Worm (Caenorhabditis elegans) whole organism, L1 larva: ENCODE results near the gene C05E4.12.

Experiments used
- C04F5.9 ChIP-seq: sonication (generic microtip); optimal IDR thresholded peaks from 2 replicates; lab custom pipeline; 2016; ENCODE audit warnings: missing genetic modification characterization, missing compliant biosample characterization
- C34B4.2 ChIP-seq: sonication (generic microtip); optimal IDR thresholded peaks from 2 replicates; lab custom pipeline; 2017; ENCODE audit warnings: mild to moderate bottlenecking, missing genetic modification characterization, missing compliant biosample characterization
- F16B12.6 ChIP-seq: fragments of 150-350 bp; optimal IDR thresholded peaks from 2 replicates; lab custom pipeline; 2014; ENCODE audit warnings: missing biosample characterization, missing genetic modification characterization
- Y116A8C.19 ChIP-seq: sonication (generic microtip); optimal IDR thresholded peaks from 2 replicates; lab custom pipeline; 2016; ENCODE audit warnings: missing compliant biosample characterization, missing genetic modification characterization, borderline replicate concordance
- aha-1 ChIP-seq: fragments of 150-350 bp; optimal IDR thresholded peaks from 2 replicates; lab custom pipeline; 2014; ENCODE audit warnings: missing biosample characterization, missing genetic modification characterization
- ceh-63 ChIP-seq: fragments of 200-800 bp; sonication (Bioruptor generic); optimal IDR thresholded peaks from 2 replicates; lab custom pipeline; 2018; ENCODE audit warnings: mild to moderate bottlenecking, missing genetic modification characterization, missing compliant biosample characterization
- ceh-8 ChIP-seq: fragments of 200-800 bp; sonication (Bioruptor generic); optimal IDR thresholded peaks from 2 replicates; lab custom pipeline; 2018; ENCODE audit warnings: mild to moderate bottlenecking, missing genetic modification characterization, moderate library complexity, missing compliant biosample characterization
- ceh-88 ChIP-seq: fragments of 200-800 bp; sonication (Bioruptor generic); IDR thresholded peaks from 2 replicates; pipeline ENCODE4 v1.3.6; 2022; ENCODE audit warnings: missing genetic modification characterization, missing compliant biosample characterization
- ces-1 ChIP-seq: fragments of 150-350 bp; optimal IDR thresholded peaks from 2 replicates; lab custom pipeline; 2014; ENCODE audit warnings: missing biosample characterization, missing genetic modification reagents, missing genetic modification characterization
- dsc-1 ChIP-seq: sonication (generic microtip); optimal IDR thresholded peaks from 2 replicates; lab custom pipeline; 2016; ENCODE audit warnings: mild to moderate bottlenecking, missing genetic modification characterization, missing compliant biosample characterization
- efl-3 ChIP-seq: fragments of 200-800 bp; sonication (Bioruptor generic); optimal IDR thresholded peaks from 2 replicates; lab custom pipeline; 2018; ENCODE audit warnings: mild to moderate bottlenecking, missing genetic modification characterization, missing compliant biosample characterization
- egl-13 ChIP-seq: sonication (generic microtip); optimal IDR thresholded peaks from 2 replicates; lab custom pipeline; 2016; ENCODE audit warnings: missing genotype, missing genetic modification reagents, missing genetic modification characterization, missing compliant biosample characterization
- egl-27 ChIP-seq, 2 experiments: fragments of 150-350 bp in 1 of 2; sonication (generic microtip); optimal IDR thresholded peaks; 3 replicates each; lab custom pipeline; 2017 to 2018; ENCODE audit warnings: missing biosample characterization in 2 of 2, missing genetic modification characterization in 2 of 2, missing genetic modification reagents in 2 of 2
- elt-2 ChIP-seq: sonication (generic microtip); optimal IDR thresholded peaks from 2 replicates; lab custom pipeline; 2016; ENCODE audit warnings: missing genetic modification characterization, mild to moderate bottlenecking, inconsistent platforms, missing compliant biosample characterization, missing genetic modification reagents
- elt-3 ChIP-seq, 6 experiments: fragments of 150-350 bp in 1 of 6; sonication (generic microtip); optimal IDR thresholded peaks; 2 replicates each; lab custom pipeline; 2017 to 2018; ENCODE audit warnings: missing biosample characterization in 6 of 6, missing genetic modification characterization in 6 of 6, inconsistent platforms in 1 of 6
- fos-1 ChIP-seq: fragments of 150-350 bp; optimal IDR thresholded peaks from 2 replicates; lab custom pipeline; 2014; ENCODE audit warnings: missing biosample characterization, missing genetic modification characterization
- hlh-17 ChIP-seq: fragments of 200-800 bp; sonication (Bioruptor generic); optimal IDR thresholded peaks from 2 replicates; lab custom pipeline; 2018; ENCODE audit warnings: missing genetic modification characterization, mild to moderate bottlenecking, missing compliant biosample characterization, moderate library complexity, borderline replicate concordance
- hpl-2 ChIP-seq: fragments of 150-350 bp; optimal IDR thresholded peaks from 2 replicates; lab custom pipeline; 2014; ENCODE audit warnings: missing biosample characterization, missing genetic modification reagents, missing genetic modification characterization
- jun-1 ChIP-seq: fragments of 150-350 bp; optimal IDR thresholded peaks from 2 replicates; lab custom pipeline; 2014; ENCODE audit warnings: missing biosample characterization, missing genetic modification reagents, missing genetic modification characterization
- lin-14 ChIP-seq: fragments of 200-800 bp; sonication (Bioruptor generic); optimal IDR thresholded peaks from 2 replicates; lab custom pipeline; 2018; ENCODE audit warnings: mild to moderate bottlenecking, missing genetic modification characterization, moderate library complexity, missing compliant biosample characterization
- lin-35 ChIP-seq, 2 experiments: fragments of 150-350 bp; optimal IDR thresholded peaks; 2 replicates each; lab custom pipeline; 2014; ENCODE audit warnings: missing biosample characterization in 2 of 2, missing genetic modification characterization in 2 of 2, missing genetic modification reagents in 2 of 2
- mab-9 ChIP-seq: fragments of 200-800 bp; sonication (Bioruptor generic); IDR thresholded peaks from 2 replicates; pipeline ENCODE4 v1.3.6; 2022; ENCODE audit warnings: missing genetic modification reagents, missing genetic modification characterization, missing compliant biosample characterization
- mef-2 ChIP-seq: fragments of 150-350 bp; optimal IDR thresholded peaks from 2 replicates; lab custom pipeline; 2014; ENCODE audit warnings: missing biosample characterization, missing genetic modification characterization
- mep-1 ChIP-seq: fragments of 150-350 bp; optimal IDR thresholded peaks from 2 replicates; lab custom pipeline; 2014; ENCODE audit warnings: missing biosample characterization, missing genetic modification characterization
- nhr-11 ChIP-seq: fragments of 150-350 bp; optimal IDR thresholded peaks from 2 replicates; lab custom pipeline; 2014; ENCODE audit warnings: missing biosample characterization, missing genetic modification characterization
- nhr-19 ChIP-seq: fragments of 200-800 bp; sonication (Bioruptor generic); conservative IDR thresholded peaks from 2 replicates; pipeline ENCODE4 v1.3.6; 2022; ENCODE audit warnings: missing genetic modification characterization, missing compliant biosample characterization
- nhr-237 ChIP-seq: fragments of 150-350 bp; optimal IDR thresholded peaks from 2 replicates; lab custom pipeline; 2014; ENCODE audit warnings: missing biosample characterization, missing genetic modification characterization
- nhr-47 ChIP-seq: sonication (generic microtip); optimal IDR thresholded peaks from 2 replicates; lab custom pipeline; 2016; ENCODE audit warnings: mild to moderate bottlenecking, missing genetic modification characterization, moderate library complexity, missing compliant biosample characterization
- nhr-71 ChIP-seq: sonication (generic microtip); optimal IDR thresholded peaks from 2 replicates; lab custom pipeline; 2016; ENCODE audit warnings: mild to moderate bottlenecking, missing genetic modification characterization, moderate library complexity, missing compliant biosample characterization
- nhr-76 ChIP-seq: sonication (generic microtip); optimal IDR thresholded peaks from 2 replicates; lab custom pipeline; 2017; ENCODE audit warnings: missing biosample characterization, missing genetic modification characterization
- nhr-77 ChIP-seq: fragments of 150-350 bp; optimal IDR thresholded peaks from 2 replicates; lab custom pipeline; 2014; ENCODE audit warnings: missing biosample characterization, missing genetic modification characterization
- nhr-85 ChIP-seq: sonication (generic microtip); peaks from one replicate; lab custom pipeline; 2016; ENCODE audit warnings: missing genetic modification characterization, inconsistent platforms, missing compliant biosample characterization
- nhr-90 ChIP-seq: sonication (generic microtip); optimal IDR thresholded peaks from 2 replicates; lab custom pipeline; 2016; ENCODE audit warnings: mild to moderate bottlenecking, missing genetic modification characterization, missing compliant biosample characterization; ENCODE audit not compliant: poor library complexity
- pag-3 ChIP-seq: sonication (generic microtip); optimal IDR thresholded peaks from 2 replicates; lab custom pipeline; 2017; ENCODE audit warnings: missing genetic modification characterization, mild to moderate bottlenecking, missing compliant biosample characterization, antibody characterized with exemption, borderline replicate concordance; ENCODE audit not compliant: insufficient read depth
- pax-3 ChIP-seq: fragments of 200-800 bp; sonication (Bioruptor generic); optimal IDR thresholded peaks from 2 replicates; lab custom pipeline; 2018; ENCODE audit warnings: mild to moderate bottlenecking, missing genetic modification characterization, moderate library complexity, missing compliant biosample characterization
- pqm-1 ChIP-seq: sonication (generic microtip); optimal IDR thresholded peaks from 3 replicates; lab custom pipeline; 2017; ENCODE audit warnings: missing biosample characterization, missing genetic modification characterization
- rnt-1 ChIP-seq: sonication (generic microtip); optimal IDR thresholded peaks from 2 replicates; lab custom pipeline; 2016; ENCODE audit warnings: mild to moderate bottlenecking, missing genetic modification characterization, moderate library complexity, missing compliant biosample characterization
- sptf-1 ChIP-seq: fragments of 150-350 bp; optimal IDR thresholded peaks from 2 replicates; lab custom pipeline; 2014; ENCODE audit warnings: missing biosample characterization, missing genetic modification characterization
- sup-37 ChIP-seq: fragments of 200-800 bp; sonication (Bioruptor generic); optimal IDR thresholded peaks from 2 replicates; lab custom pipeline; 2018; ENCODE audit warnings: mild to moderate bottlenecking, missing genetic modification characterization, missing compliant biosample characterization
- unc-130 ChIP-seq: fragments of 150-350 bp; optimal IDR thresholded peaks from 2 replicates; lab custom pipeline; 2017; ENCODE audit warnings: missing biosample characterization, missing genetic modification characterization, inconsistent platforms
- unc-30 ChIP-seq: sonication (generic microtip); optimal IDR thresholded peaks from 2 replicates; lab custom pipeline; 2017; ENCODE audit warnings: missing biosample characterization, missing genetic modification characterization
- unc-86 ChIP-seq: sonication (generic microtip); optimal IDR thresholded peaks from 2 replicates; lab custom pipeline; 2016; ENCODE audit warnings: missing genetic modification characterization, missing compliant biosample characterization
- unc-98 ChIP-seq: fragments of 200-800 bp; sonication (Bioruptor generic); IDR thresholded peaks from 2 replicates; pipeline ENCODE4 v1.3.6; 2022; ENCODE audit warnings: missing genetic modification characterization, missing compliant biosample characterization
- vab-15 ChIP-seq: sonication (generic microtip); optimal IDR thresholded peaks from 2 replicates; lab custom pipeline; 2017; ENCODE audit warnings: missing genotype, mild to moderate bottlenecking, missing genetic modification characterization, missing compliant biosample characterization
- xbp-1 ChIP-seq: sonication (generic microtip); optimal IDR thresholded peaks from 2 replicates; lab custom pipeline; 2016; ENCODE audit warnings: missing genetic modification characterization, missing compliant biosample characterization
- ztf-11 ChIP-seq, 2 experiments: sonication (generic microtip); optimal IDR thresholded peaks; 2 replicates each; lab custom pipeline; 2016 to 2017; ENCODE audit warnings: missing genetic modification characterization in 2 of 2, missing biosample characterization in 1 of 2, missing compliant biosample characterization in 1 of 2

The C05E4.12 gene

ce11 chrV:738770-739169, 23.0 kb downstream of the C05E4.12 start, which contains the start of gene srj-24:
Gene srj-24 (minus strand): TSS chrV:738870.
- TF ChIP-seq xbp-1 (tag; lab: Kevin White, UChicago) (no peak), nhr-237 (tag; lab: Kevin White, UChicago) (no peak), rnt-1 (tag; lab: Kevin White, UChicago) (no peak), lin-35 (GFP tag; optimal IDR thresholded peaks at IDR 0.05; lab: Kevin White, UChicago) (no peak), hpl-2 (GFP tag; lab: Kevin White, UChicago) (no peak), fos-1 (no peak), ces-1 (GFP tag; lab: Kevin White, UChicago) (no peak), nhr-19 (no peak), nhr-76 (tag; lab: Kevin White, UChicago) (no peak), nhr-85 (tag; lab: Kevin White, UChicago) (no peak), C34B4.2 (tag; lab: Kevin White, UChicago) (no peak), nhr-71 (tag; lab: Kevin White, UChicago) (no peak), ceh-88 (GFP tag; lab: Robert Waterston, UW) (no peak)

ce11 chrV:736171-736570, 25.6 kb downstream of the C05E4.12 start, which contains the start of gene srj-25:
Gene srj-25 (minus strand): TSS chrV:736271.
- TF ChIP-seq unc-98 (GFP tag; lab: Robert Waterston, UW) (no peak), dsc-1 (tag; lab: Kevin White, UChicago) (no peak), elt-3 (tag; optimal IDR thresholded peaks at IDR 0.05; lab: Kevin White, UChicago) (no peak), nhr-90 (tag; lab: Kevin White, UChicago) (no peak), ces-1 (GFP tag; lab: Kevin White, UChicago) (no peak), C04F5.9 (no peak), mep-1 (tag; lab: Kevin White, UChicago) (no peak), nhr-71 (tag; lab: Kevin White, UChicago) (no peak)

ce11 chrV:731330-731729, 30.5 kb downstream of the C05E4.12 start:
- TF ChIP-seq dsc-1 (tag; lab: Kevin White, UChicago) (peak; percentile 34), efl-3 (GFP tag; lab: Kevin White, UChicago) (no peak), nhr-76 (tag; lab: Kevin White, UChicago) (no peak), F16B12.6 (tag; lab: Kevin White, UChicago) (no peak), unc-130 (tag; lab: Kevin White, UChicago) (peak; percentile 87), Y116A8C.19 (tag; lab: Kevin White, UChicago) (peak; percentile 11), unc-86 (tag; lab: Kevin White, UChicago) (no peak), C04F5.9 (peak; percentile 76), pqm-1 (peak; percentile 48), nhr-77 (tag; lab: Kevin White, UChicago) (peak; percentile 83), nhr-85 (tag; lab: Kevin White, UChicago) (peak; percentile 98), mep-1 (tag; lab: Kevin White, UChicago) (peak; percentile 71), elt-3 (tag; optimal IDR thresholded peaks at IDR 0.05; lab: Kevin White, UChicago) (peak in 5 of 6 experiments; percentile 16 to 92 (median 65)), nhr-11 (tag; lab: Kevin White, UChicago) (peak; percentile 77), hpl-2 (GFP tag; lab: Kevin White, UChicago) (no peak), mef-2 (tag; lab: Kevin White, UChicago) (peak; percentile 80), elt-2 (tag; lab: Kevin White, UChicago) (peak; percentile 99), unc-30 (no peak), sptf-1 (tag; lab: Kevin White, UChicago) (no peak), hlh-17 (GFP tag; lab: Kevin White, UChicago) (no peak), ceh-8 (GFP tag; lab: Kevin White, UChicago) (no peak), sup-37 (peak; percentile 94), ceh-88 (GFP tag; lab: Robert Waterston, UW) (peak; percentile 75), ceh-63 (GFP tag; lab: Kevin White, UChicago) (no peak), fos-1 (peak; percentile 18), vab-15 (peak; percentile 75), mab-9 (peak; percentile 71), egl-27 (tag; optimal IDR thresholded peaks at IDR 0.05; lab: Kevin White, UChicago) (peak; percentile 22 to 79), egl-13 (tag; lab: Kevin White, UChicago) (peak; percentile 53), nhr-19 (peak; percentile 100), ztf-11 (tag; optimal IDR thresholded peaks at IDR 0.05; lab: Kevin White, UChicago) (peak in 1 of 2 experiments; percentile 86), pax-3 (tag; lab: Kevin White, UChicago) (peak; percentile 75), C34B4.2 (tag; lab: Kevin White, UChicago) (peak; percentile 52), jun-1 (peak; percentile 77), pag-3 (no peak), aha-1 (no peak), lin-14 (GFP tag; lab: Kevin White, UChicago) (peak; percentile 100), nhr-47 (peak; percentile 89)
